Fruit fly (Drosophila melanogaster): ENCODE data around the gene Deaf1.

Gene Deaf1

DNA sequence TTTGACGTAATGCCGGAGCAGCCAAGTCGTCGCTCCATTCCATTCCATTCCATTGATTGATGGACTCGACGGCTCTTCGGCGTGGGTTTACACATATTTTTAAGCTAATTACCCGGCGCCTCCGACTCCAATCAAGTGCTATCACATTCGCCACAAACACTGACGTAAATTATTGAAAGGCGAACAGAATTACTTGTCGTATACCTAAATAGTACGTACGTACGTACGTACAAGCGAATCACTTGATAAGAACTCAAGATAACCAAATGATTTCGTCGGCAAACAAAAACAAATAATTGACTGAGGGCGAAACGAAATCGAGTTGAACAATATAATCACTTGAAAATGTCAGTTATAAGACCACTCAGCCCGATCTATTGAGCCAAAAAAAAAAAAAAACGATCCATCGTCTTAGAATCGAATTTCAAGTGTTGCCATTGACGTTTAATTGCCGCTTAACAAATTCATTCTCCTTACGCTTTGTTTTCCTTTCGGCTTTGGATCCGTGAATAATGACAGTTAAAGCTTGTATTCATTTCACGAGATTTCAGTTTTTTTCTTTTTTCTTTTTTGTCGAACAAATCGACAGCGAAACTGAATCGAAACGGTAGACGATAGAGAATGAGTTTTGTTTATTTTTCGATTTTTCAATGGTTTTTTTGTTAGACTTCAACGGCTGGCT lies 40.6 kb upstream of the Deaf1 start (continued):
- no peak for TF ChIP-seq B-H1 (GFP tag; IDR thresholded peaks at IDR 0.05)
- TF ChIP-seq CG18476 (GFP tag; optimal IDR thresholded peaks at IDR 0.05): no peak
- TF ChIP-seq NFAT (GFP tag; IDR thresholded peaks at IDR 0.05): no peak
- peak; percentile 86 for TF ChIP-seq mirr (GFP tag; optimal IDR thresholded peaks at IDR 0.05)
- TF ChIP-seq pzg (GFP tag; optimal IDR thresholded peaks at IDR 0.05): no peak
- TF ChIP-seq CG1603 (tag; optimal IDR thresholded peaks at IDR 0.05): no peak
- TF ChIP-seq CG18262 (tag; optimal IDR thresholded peaks at IDR 0.05): no peak
- no peak for TF ChIP-seq ro (GFP tag; IDR thresholded peaks at IDR 0.05)
- no peak for TF ChIP-seq ranshi (GFP tag; IDR thresholded peaks at IDR 0.05)
- TF ChIP-seq Dfd (GFP tag; optimal IDR thresholded peaks at IDR 0.05): no peak
- TF ChIP-seq gro (GFP tag; optimal IDR thresholded peaks at IDR 0.05): peak; percentile 72
- no peak for TF ChIP-seq z (GFP tag; IDR thresholded peaks at IDR 0.05)
- no peak for TF ChIP-seq BEAF-32 (GFP tag; optimal IDR thresholded peaks at IDR 0.05)
- no peak for TF ChIP-seq CG4730 (GFP tag; IDR thresholded peaks at IDR 0.05)
- TF ChIP-seq pros (GFP tag; optimal IDR thresholded peaks at IDR 0.05): no peak
- TF ChIP-seq CG2889 (GFP tag; IDR thresholded peaks at IDR 0.05): no peak
- no peak for TF ChIP-seq CG4424 (GFP tag; optimal IDR thresholded peaks at IDR 0.05)
- no peak for TF ChIP-seq gce (GFP tag; IDR thresholded peaks at IDR 0.05)
- TF ChIP-seq CG11696 (GFP tag; IDR thresholded peaks at IDR 0.05): no peak
- no peak for TF ChIP-seq CG10462 (GFP tag; optimal IDR thresholded peaks at IDR 0.05)
- TF ChIP-seq CG7556 (GFP tag; optimal IDR thresholded peaks at IDR 0.05): no peak
- no peak for TF ChIP-seq CG17385 (GFP tag; optimal IDR thresholded peaks at IDR 0.05)
- no peak for TF ChIP-seq D (optimal IDR thresholded peaks at IDR 0.05)
- no peak for TF ChIP-seq D (GFP tag; optimal IDR thresholded peaks at IDR 0.05)
- peak; percentile 51 for TF ChIP-seq pfk (GFP tag; optimal IDR thresholded peaks at IDR 0.05)
- no peak for TF ChIP-seq Dll (GFP tag; IDR thresholded peaks at IDR 0.05; ENCODE audit: partially characterized antibody)
- TF ChIP-seq bsh (GFP tag; optimal IDR thresholded peaks at IDR 0.05): no peak
- TF ChIP-seq CG13123 (GFP tag; optimal IDR thresholded peaks at IDR 0.05): no peak
- no peak for TF ChIP-seq klu (GFP tag; IDR thresholded peaks at IDR 0.05)
- TF ChIP-seq CG18599 (GFP tag; optimal IDR thresholded peaks at IDR 0.05): peak; percentile 37
- TF ChIP-seq CG14667 (GFP tag; IDR thresholded peaks at IDR 0.05): no peak
- peak; percentile 52 for TF ChIP-seq oc (tag; optimal IDR thresholded peaks at IDR 0.05)
- TF ChIP-seq Vsx1 (GFP tag; optimal IDR thresholded peaks at IDR 0.05): peak; percentile 89
- TF ChIP-seq az2 (GFP tag; optimal IDR thresholded peaks at IDR 0.05): no peak
- peak; percentile 65 for TF ChIP-seq sqz (GFP tag; optimal IDR thresholded peaks at IDR 0.05)
- no peak for TF ChIP-seq slp2 (GFP tag; optimal IDR thresholded peaks at IDR 0.05)
- peak; percentile 2 for TF ChIP-seq CG15514 (GFP tag; optimal IDR thresholded peaks at IDR 0.05)
- no peak for TF ChIP-seq ato (GFP tag; IDR thresholded peaks at IDR 0.05; ENCODE audit: partially characterized antibody)
- TF ChIP-seq CG17912 (GFP tag; optimal IDR thresholded peaks at IDR 0.05): no peak
- TF ChIP-seq Stat92E (GFP tag; optimal IDR thresholded peaks at IDR 0.05): no peak
- TF ChIP-seq lab (GFP tag; optimal IDR thresholded peaks at IDR 0.05): peak; percentile 78
- no peak for TF ChIP-seq CG16863 (GFP tag; optimal IDR thresholded peaks at IDR 0.05)
- TF ChIP-seq CkIIα-i1 (GFP tag; IDR thresholded peaks at IDR 0.05): no peak
- TF ChIP-seq CG7987 (GFP tag; optimal IDR thresholded peaks at IDR 0.05): no peak
- no peak for TF ChIP-seq Dad (GFP tag; optimal IDR thresholded peaks at IDR 0.05)
- TF ChIP-seq CG8089 (GFP tag; optimal IDR thresholded peaks at IDR 0.05): no peak
- no peak for TF ChIP-seq CG13296 (GFP tag; optimal IDR thresholded peaks at IDR 0.05)
- no peak for TF ChIP-seq Lhr (GFP tag; optimal IDR thresholded peaks at IDR 0.05)
- TF ChIP-seq onecut (GFP tag; IDR thresholded peaks at IDR 0.05): no peak
- no peak for TF ChIP-seq corto (GFP tag; optimal IDR thresholded peaks at IDR 0.05)

Measured in whole organism, embryonic.